Fruit fly (Drosophila melanogaster): ENCODE measurements around the gene CG3793.

Gene CG3793

DNA sequence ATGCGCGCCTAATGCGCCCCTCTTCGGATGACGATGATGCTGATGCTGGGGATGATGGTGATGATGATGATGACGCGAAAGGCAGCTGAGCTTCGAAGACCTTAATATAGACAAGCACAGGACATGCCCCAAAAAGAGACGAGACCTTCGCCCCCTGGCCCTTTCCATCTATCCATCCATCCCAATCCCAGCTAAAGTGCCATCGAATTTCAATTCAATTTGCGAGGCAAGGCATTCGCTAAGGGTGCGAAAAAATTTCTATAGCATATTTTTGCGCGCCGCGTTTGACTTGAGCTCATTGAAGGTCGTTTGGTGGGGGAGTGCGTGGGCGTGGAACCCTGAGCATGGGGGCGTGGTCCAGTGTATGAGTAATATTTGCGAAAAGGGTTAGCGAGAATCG lies 32.3 kb downstream of the CG3793 start:
- no peak for TF ChIP-seq CG13204 (GFP tag; optimal IDR thresholded peaks at IDR 0.05)

dm6 chr2L:15812041-15812440 lies 48.0 kb downstream of the CG3793 start, which contains the start of gene CG42876:
Gene CG42876, minus strand, starts transcription at chr2L:15812141.
- TF ChIP-seq CG9948 (tag; optimal IDR thresholded peaks at IDR 0.05): no peak
- TF ChIP-seq Snoo (tag; optimal IDR thresholded peaks at IDR 0.05): no peak
- no peak for TF ChIP-seq CG17806 (tag; optimal IDR thresholded peaks at IDR 0.05)
- TF ChIP-seq CG32121 (GFP tag; IDR thresholded peaks at IDR 0.05): no peak
- TF ChIP-seq CG34367 (tag; optimal IDR thresholded peaks at IDR 0.05): no peak
- TF ChIP-seq Ets98B (GFP tag; IDR thresholded peaks at IDR 0.05): no peak
- no peak for TF ChIP-seq Pif1A (GFP tag; optimal IDR thresholded peaks at IDR 0.05)
- TF ChIP-seq CG8159 (tag; optimal IDR thresholded peaks at IDR 0.05): no peak
- TF ChIP-seq CG15710 (tag; optimal IDR thresholded peaks at IDR 0.05): no peak
- no peak for TF ChIP-seq CG8301 (tag; optimal IDR thresholded peaks at IDR 0.05)
- no peak for TF ChIP-seq CG13204 (GFP tag; optimal IDR thresholded peaks at IDR 0.05)
- TF ChIP-seq EcR (GFP tag; optimal IDR thresholded peaks at IDR 0.05): no peak
- no peak for TF ChIP-seq CG14655 (GFP tag; optimal IDR thresholded peaks at IDR 0.05)
- TF ChIP-seq rn (GFP tag; IDR thresholded peaks at IDR 0.05): no peak
- TF ChIP-seq D1 (tag; optimal IDR thresholded peaks at IDR 0.05): no peak
- TF ChIP-seq fd96Ca (GFP tag; IDR thresholded peaks at IDR 0.05): no peak
- no peak for TF ChIP-seq gl (tag; optimal IDR thresholded peaks at IDR 0.05)
- TF ChIP-seq CG10348 (GFP tag; IDR thresholded peaks at IDR 0.05): no peak
- TF ChIP-seq CG4496 (GFP tag; IDR thresholded peaks at IDR 0.05): no peak
- TF ChIP-seq Pif1B (GFP tag; optimal IDR thresholded peaks at IDR 0.05): no peak

Data from whole organism, pupa.